Fruit fly (Drosophila melanogaster): ENCODE results near the gene t.

t gene

dm6 chrX:9243417-9243884, 20.4 kb upstream of the t start, which contains the start of the genes mxc and Larp7 (continued):
- TF ChIP-seq CG8359 (GFP tag; optimal IDR thresholded peaks at IDR 0.05; ENCODE audit: borderline replicate concordance) (no peak), kay (GFP tag; optimal IDR thresholded peaks at IDR 0.05) (peak; percentile 14), CG32772 (GFP tag; IDR thresholded peaks at IDR 0.05) (peak; percentile 41; the same call in 1 of the 2 replicates), NC2α (GFP tag; optimal IDR thresholded peaks at IDR 0.05) (no peak), Ptx1 (GFP tag; IDR thresholded peaks at IDR 0.05) (peak; percentile 55; the same call in 1 of the 2 replicates), Nf-YB (GFP tag; optimal IDR thresholded peaks at IDR 0.05) (peak; percentile 2), ewg (GFP tag; optimal IDR thresholded peaks at IDR 0.05) (no peak), CG16813 (GFP tag; IDR thresholded peaks at IDR 0.05; ENCODE audit: partially characterized antibody) (peak; percentile 91), CG4730 (GFP tag; IDR thresholded peaks at IDR 0.05) (no peak), wor (GFP tag; IDR thresholded peaks at IDR 0.05) (peak; percentile 39; the same call in 1 of the 2 replicates), z (GFP tag; IDR thresholded peaks at IDR 0.05) (no peak), unc-4 (GFP tag; IDR thresholded peaks at IDR 0.05; ENCODE audit: partially characterized antibody) (peak; percentile 92), Stat92E (GFP tag; optimal IDR thresholded peaks at IDR 0.05) (no peak), chif (GFP tag; optimal IDR thresholded peaks at IDR 0.05) (peak; percentile 51 to 67), lilli (GFP tag; optimal IDR thresholded peaks at IDR 0.05) (peak; percentile 74), pho (GFP tag; optimal IDR thresholded peaks at IDR 0.05) (peak; percentile 70), phol (tag; optimal IDR thresholded peaks at IDR 0.05) (peak; percentile 70), HmgZ (tag; optimal IDR thresholded peaks at IDR 0.05) (peak; percentile 77), CG9609 (GFP tag; optimal IDR thresholded peaks at IDR 0.05) (peak; percentile 76), D (optimal IDR thresholded peaks at IDR 0.05) (no peak), D (GFP tag; optimal IDR thresholded peaks at IDR 0.05) (no peak), run (tag; optimal IDR thresholded peaks at IDR 0.05) (no peak), slbo (GFP tag; IDR thresholded peaks at IDR 0.05) (peak; percentile 72), CG12155 (GFP tag; optimal IDR thresholded peaks at IDR 0.05) (peak; percentile 65), Ada2b (GFP tag; IDR thresholded peaks at IDR 0.05) (no peak), trem (tag; optimal IDR thresholded peaks at IDR 0.05) (peak; percentile 68), HLH3B (GFP tag; IDR thresholded peaks at IDR 0.05) (no peak; the same call in 1 of the 2 replicates), CG12219 (GFP tag; optimal IDR thresholded peaks at IDR 0.05) (no peak), CG33213 (GFP tag; optimal IDR thresholded peaks at IDR 0.05) (peak; percentile 48), CG15073 (GFP tag; optimal IDR thresholded peaks at IDR 0.05) (no peak), p53 (GFP tag; optimal IDR thresholded peaks at IDR 0.05) (no peak), CG10565 (GFP tag; optimal IDR thresholded peaks at IDR 0.05) (no peak), CG6765 (GFP tag; optimal IDR thresholded peaks at IDR 0.05) (no peak), Mes4 (GFP tag; optimal IDR thresholded peaks at IDR 0.05) (peak; percentile 40), seq (GFP tag; IDR thresholded peaks at IDR 0.05) (no peak), Fer2 (tag; optimal IDR thresholded peaks at IDR 0.05) (no peak), CG1602 (GFP tag; optimal IDR thresholded peaks at IDR 0.05) (peak; percentile 34), Eip74EF (GFP tag; optimal IDR thresholded peaks at IDR 0.05) (no peak), lov (optimal IDR thresholded peaks at IDR 0.05) (no peak), lov (GFP tag; IDR thresholded peaks at IDR 0.05) (no peak), CG17359 (tag; optimal IDR thresholded peaks at IDR 0.05) (no peak), CG6813 (GFP tag; optimal IDR thresholded peaks at IDR 0.05) (no peak), CG31388 (GFP tag; optimal IDR thresholded peaks at IDR 0.05) (no peak), CG16815 (GFP tag; optimal IDR thresholded peaks at IDR 0.05) (no peak), scrt (GFP tag; optimal IDR thresholded peaks at IDR 0.05) (no peak), Xbp1 (GFP tag; optimal IDR thresholded peaks at IDR 0.05) (peak; percentile 69), CG14014 (GFP tag; IDR thresholded peaks at IDR 0.05) (peak; percentile 49; the same call in 1 of the 2 replicates), exex (tag; optimal IDR thresholded peaks at IDR 0.05) (no peak), tna (GFP tag; IDR thresholded peaks at IDR 0.05; ENCODE audit: partially characterized antibody) (peak; percentile 62; the same call in 1 of the 2 replicates), ttk (GFP tag; IDR thresholded peaks at IDR 0.05) (no peak), fd64A (GFP tag; optimal IDR thresholded peaks at IDR 0.05) (no peak)

Measured in whole organism, embryonic.